Worm (Caenorhabditis elegans): ENCODE results near the gene zhit-3.

ce11 chrV:10239861-10240260 lies 27.9 kb upstream of the zhit-3 start, which contains the start of gene fipr-8:
- TF ChIP-seq nhr-90 (tag; optimal IDR thresholded peaks at IDR 0.05; ENCODE audit: poor library complexity) (no peak), lir-3 (tag; optimal IDR thresholded peaks at IDR 0.05; ENCODE audit: poor library complexity) (no peak), efl-1 (optimal IDR thresholded peaks at IDR 0.05) (no peak), efl-1 (GFP tag; optimal IDR thresholded peaks at IDR 0.05 in 1 of 2) (no peak), swsn-7 (tag; optimal IDR thresholded peaks at IDR 0.05) (no peak), tbx-2 (tag; optimal IDR thresholded peaks at IDR 0.05) (no peak), mep-1 (tag; optimal IDR thresholded peaks at IDR 0.05) (no peak), nhr-11 (tag; optimal IDR thresholded peaks at IDR 0.05) (no peak), nhr-237 (tag; optimal IDR thresholded peaks at IDR 0.05) (no peak), fos-1 (tag; optimal IDR thresholded peaks at IDR 0.05) (no peak), nhr-76 (tag; optimal IDR thresholded peaks at IDR 0.05) (no peak), pqm-1 (tag; optimal IDR thresholded peaks at IDR 0.05) (no peak), egl-27 (tag; optimal IDR thresholded peaks at IDR 0.05) (no peak)

All from whole organism, L1 larva.